Worm (Caenorhabditis elegans) whole organism, young adult: Measurements from ENCODE around the gene cec-3.

ENCODE experiments used
- Y95B8A.8 ChIP-seq: fragments of 200-800 bp; sonication (Bioruptor generic); IDR thresholded peaks from 2 replicates; pipeline ENCODE4 v1.3.6; 2022; ENCODE audit warnings: missing genetic modification reagents, missing genetic modification characterization, missing compliant biosample characterization
- bed-1 ChIP-seq: fragments of 200-800 bp; sonication (Bioruptor generic); IDR thresholded peaks from 2 replicates; pipeline ENCODE4 v1.3.6; 2022; ENCODE audit warnings: missing genetic modification reagents, missing genetic modification characterization, missing compliant biosample characterization
- cebp-2 ChIP-seq: fragments of 200-800 bp; sonication (Bioruptor generic); IDR thresholded peaks from 2 replicates; pipeline ENCODE4 v1.3.6; 2022; ENCODE audit warnings: missing genetic modification characterization, missing compliant biosample characterization
- pha-4 ChIP-seq: fragments of 150-350 bp; sonication (generic microtip); optimal IDR thresholded peaks from 2 replicates; lab custom pipeline; 2014; ENCODE audit warnings: missing biosample characterization, missing genetic modification reagents, missing genetic modification characterization

- no peak for TF ChIP-seq Y95B8A.8 (GFP tag; lab: Robert Waterston, UW)
- TF ChIP-seq pha-4 (tag; lab: Kevin White, UChicago): no peak
- no peak for TF ChIP-seq bed-1 (GFP tag; lab: Robert Waterston, UW)
- TF ChIP-seq cebp-2 (GFP tag; lab: Robert Waterston, UW): no peak
These were observed 12.7 kb upstream of the cec-3 start, which contains the start of gene ztf-17 for ce11 chrII:7870062-7870461.
